Fruit fly (Drosophila melanogaster): ENCODE results near the gene CG42590.

Gene CG42590

DNA sequence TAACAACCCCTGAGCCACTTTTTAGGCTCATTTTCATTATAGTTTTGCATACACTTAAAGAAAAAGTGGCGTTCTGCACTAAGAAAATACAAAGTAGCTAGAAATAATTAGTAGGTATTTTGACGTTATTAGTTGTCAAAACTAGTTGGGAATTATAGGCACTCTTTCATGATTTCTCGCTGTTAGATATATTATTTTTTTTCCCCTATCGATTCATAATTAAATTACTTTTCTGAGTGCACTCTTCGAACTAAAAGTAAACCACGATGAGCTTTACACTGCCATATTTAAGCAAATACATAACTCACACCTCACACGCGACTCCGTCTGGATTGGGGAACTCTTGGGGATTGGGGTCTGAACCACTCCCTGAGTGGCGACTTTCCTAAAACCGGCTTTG, 3.7 kb upstream of the CG42590 start (continued):
- TF ChIP-seq CG12769 (tag; optimal IDR thresholded peaks at IDR 0.05) (no peak), CG16813 (GFP tag; IDR thresholded peaks at IDR 0.05; ENCODE audit: partially characterized antibody) (no peak), Lim3 (GFP tag; IDR thresholded peaks at IDR 0.05) (no peak), Ets65A (GFP tag) (peak; percentile 93), pita (GFP tag; optimal IDR thresholded peaks at IDR 0.05) (no peak), wor (GFP tag; IDR thresholded peaks at IDR 0.05) (peak; percentile 33; the same call in 1 of the 2 replicates), CG7271 (tag; optimal IDR thresholded peaks at IDR 0.05) (no peak), CG43689 (GFP tag; IDR thresholded peaks at IDR 0.05) (no peak), CG1602 (GFP tag; optimal IDR thresholded peaks at IDR 0.05) (peak; percentile 15), prd (optimal IDR thresholded peaks at IDR 0.05) (no peak), prd (GFP tag; IDR thresholded peaks at IDR 0.05) (peak; percentile 79), CG8944 (GFP tag; optimal IDR thresholded peaks at IDR 0.05) (no peak), jing (GFP tag; optimal IDR thresholded peaks at IDR 0.05) (no peak), exex (tag; optimal IDR thresholded peaks at IDR 0.05) (peak; percentile 14), CG4360 (GFP tag; IDR thresholded peaks at IDR 0.05) (peak; percentile 55; the same call in 1 of the 2 replicates), CG11696 (GFP tag; IDR thresholded peaks at IDR 0.05) (peak; percentile 64; the same call in 1 of the 2 replicates), zfh2 (GFP tag; optimal IDR thresholded peaks at IDR 0.05) (no peak), gsb-n (tag; optimal IDR thresholded peaks at IDR 0.05) (no peak), ewg (GFP tag; optimal IDR thresholded peaks at IDR 0.05) (no peak), Kr (GFP tag; optimal IDR thresholded peaks at IDR 0.05) (no peak), hb (GFP tag; IDR thresholded peaks at IDR 0.05; ENCODE audit: partially characterized antibody) (no peak), CG2129 (GFP tag; IDR thresholded peaks at IDR 0.05; ENCODE audit: partially characterized antibody) (no peak), CG17359 (tag; optimal IDR thresholded peaks at IDR 0.05) (peak; percentile 86), Abd-B (GFP tag; optimal IDR thresholded peaks at IDR 0.05) (peak; percentile 63), Lhr (GFP tag; optimal IDR thresholded peaks at IDR 0.05) (no peak), CG9876 (GFP tag; optimal IDR thresholded peaks at IDR 0.05) (no peak), CG3407 (GFP tag; optimal IDR thresholded peaks at IDR 0.05) (no peak), CG8765 (GFP tag; IDR thresholded peaks at IDR 0.05) (no peak), Myb (GFP tag; optimal IDR thresholded peaks at IDR 0.05) (no peak), CG15073 (GFP tag; optimal IDR thresholded peaks at IDR 0.05) (no peak), Sox100B (GFP tag; optimal IDR thresholded peaks at IDR 0.05) (peak; percentile 62), CG2120 (GFP tag; optimal IDR thresholded peaks at IDR 0.05) (peak; percentile 46), Dll (GFP tag; IDR thresholded peaks at IDR 0.05; ENCODE audit: partially characterized antibody) (no peak), CG2116 (GFP tag; optimal IDR thresholded peaks at IDR 0.05) (no peak), sr (GFP tag; IDR thresholded peaks at IDR 0.05) (no peak), trh (GFP tag; optimal IDR thresholded peaks at IDR 0.05) (no peak), en (GFP tag; optimal IDR thresholded peaks at IDR 0.05) (no peak), wek (GFP tag; optimal IDR thresholded peaks at IDR 0.05) (no peak), D19A (tag; optimal IDR thresholded peaks at IDR 0.05) (peak; percentile 66), CG6254 (GFP tag; optimal IDR thresholded peaks at IDR 0.05) (peak; percentile 67), tgo (GFP tag; IDR thresholded peaks at IDR 0.05) (peak; percentile 63; the same call in 2 of the 3 replicates), bowl (GFP tag; IDR thresholded peaks at IDR 0.05) (no peak), CG15601 (tag; optimal IDR thresholded peaks at IDR 0.05) (no peak), MTF-1 (GFP tag; optimal IDR thresholded peaks at IDR 0.05; ENCODE audit: borderline replicate concordance) (peak; percentile 59), vnd (GFP tag; IDR thresholded peaks at IDR 0.05; ENCODE audit: partially characterized antibody) (no peak), Atf-2 (GFP tag; optimal IDR thresholded peaks at IDR 0.05) (no peak), Dek (tag; optimal IDR thresholded peaks at IDR 0.05) (no peak), Neu2 (GFP tag; optimal IDR thresholded peaks at IDR 0.05; ENCODE audit: borderline replicate concordance) (no peak), CG6791 (GFP tag; IDR thresholded peaks at IDR 0.05; ENCODE audit: partially characterized antibody) (no peak), CG7839 (tag; optimal IDR thresholded peaks at IDR 0.05) (peak; percentile 81), CG12236 (GFP tag; optimal IDR thresholded peaks at IDR 0.05) (no peak)

Measured in whole organism, embryonic.